Worm (Caenorhabditis elegans) whole organism, L3 larva: ENCODE results near the gene T02D1.4.

Experiments
- R02D3.7 ChIP-seq: fragments of 150-350 bp; optimal IDR thresholded peaks from 2 replicates; lab custom pipeline; 2014; ENCODE audit warnings: missing biosample characterization, missing genetic modification characterization
- ceh-9 ChIP-seq: sonication (generic microtip); optimal IDR thresholded peaks from 2 replicates; lab custom pipeline; 2018; ENCODE audit warnings: missing biosample characterization, missing genetic modification characterization
- nhr-11 ChIP-seq: fragments of 150-350 bp; optimal IDR thresholded peaks from 2 replicates; lab custom pipeline; 2014; ENCODE audit warnings: missing biosample characterization, missing genetic modification characterization
- nhr-23 ChIP-seq: fragments of 150-350 bp; optimal IDR thresholded peaks from 2 replicates; lab custom pipeline; 2014; ENCODE audit warnings: missing biosample characterization, missing genetic modification reagents, missing genetic modification characterization
- zag-1 ChIP-seq: fragments of 150-350 bp; optimal IDR thresholded peaks from 2 replicates; lab custom pipeline; 2014; ENCODE audit warnings: missing biosample characterization, missing genetic modification characterization

DNA sequence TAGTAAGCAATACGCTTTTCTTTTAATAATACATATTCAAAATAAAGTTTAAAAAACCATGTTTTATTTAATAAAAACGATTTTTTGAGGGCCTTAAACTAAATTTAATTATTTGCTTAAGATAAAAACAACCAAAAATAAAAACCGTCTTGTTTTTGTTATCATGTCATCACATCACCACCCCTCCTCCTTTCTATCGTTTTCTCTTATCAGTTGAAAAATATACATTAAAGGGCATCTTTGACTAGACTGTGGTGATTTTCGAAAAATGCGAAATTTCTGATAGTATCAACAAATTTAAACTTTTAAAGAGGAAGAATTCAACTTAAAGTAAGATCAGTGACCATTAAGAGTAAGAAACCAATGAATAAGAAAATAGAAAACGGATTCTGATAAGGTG, 6.6 kb downstream of the T02D1.4 start:
- no peak for TF ChIP-seq R02D3.7 (tag; lab: Kevin White, UChicago)
- TF ChIP-seq zag-1, result no peak
- TF ChIP-seq ceh-9 (tag; lab: Kevin White, UChicago), result no peak
- TF ChIP-seq nhr-23 (tag; lab: Kevin White, UChicago), result no peak
- TF ChIP-seq nhr-11 (tag; lab: Kevin White, UChicago), result no peak
